Worm (Caenorhabditis elegans) whole organism, late embryonic: ENCODE results near the gene D1046.16.

ENCODE experiments used
- C38D4.7 ChIP-seq: fragments of 200-800 bp; sonication (Bioruptor generic); optimal IDR thresholded peaks from 2 replicates; lab custom pipeline; 2018; ENCODE audit warnings: mild to moderate bottlenecking, missing genetic modification characterization, moderate library complexity, missing compliant biosample characterization
- K02D7.2 ChIP-seq: sonication (generic microtip); optimal IDR thresholded peaks from 2 replicates; lab custom pipeline; 2017; ENCODE audit warnings: mild to moderate bottlenecking, missing genetic modification characterization, missing compliant biosample characterization
- ama-1 ChIP-seq: fragments of 150-350 bp; optimal IDR thresholded peaks from 2 replicates; lab custom pipeline; 2014
- ceh-14 ChIP-seq: sonication (generic microtip); optimal IDR thresholded peaks from 2 replicates; lab custom pipeline; 2016; ENCODE audit warnings: missing genotype, missing genetic modification characterization, missing compliant biosample characterization
- ceh-18 ChIP-seq: sonication (generic microtip); optimal IDR thresholded peaks from 2 replicates; lab custom pipeline; 2016; ENCODE audit warnings: missing genetic modification characterization, missing compliant biosample characterization
- ceh-2 ChIP-seq: sonication (generic microtip); optimal IDR thresholded peaks from 2 replicates; lab custom pipeline; 2016; ENCODE audit warnings: missing genotype, missing genetic modification characterization, missing compliant biosample characterization
- ceh-22 ChIP-seq: sonication (generic microtip); optimal IDR thresholded peaks from 2 replicates; lab custom pipeline; 2017; ENCODE audit warnings: missing biosample characterization, missing genetic modification characterization
- ceh-24 ChIP-seq: sonication (generic microtip); optimal IDR thresholded peaks from 2 replicates; lab custom pipeline; 2016; ENCODE audit warnings: mild to moderate bottlenecking, missing genetic modification characterization, missing compliant biosample characterization
- ceh-30 ChIP-seq: fragments of 150-350 bp; optimal IDR thresholded peaks from 2 replicates; lab custom pipeline; 2014; ENCODE audit warnings: missing biosample characterization, missing genetic modification characterization
- ceh-34 ChIP-seq: sonication (generic microtip); optimal IDR thresholded peaks from 2 replicates; lab custom pipeline; 2016; ENCODE audit warnings: mild to moderate bottlenecking, missing genetic modification characterization, missing compliant biosample characterization
- ceh-9 ChIP-seq: sonication (generic microtip); optimal IDR thresholded peaks from 2 replicates; lab custom pipeline; 2016; ENCODE audit warnings: mild to moderate bottlenecking, missing genetic modification characterization, inconsistent platforms, missing compliant biosample characterization
- elt-2 ChIP-seq: sonication (generic microtip); optimal IDR thresholded peaks from 2 replicates; lab custom pipeline; 2016; ENCODE audit warnings: missing genetic modification reagents, missing genetic modification characterization, missing compliant biosample characterization
- eyg-1 ChIP-seq: sonication (generic microtip); optimal IDR thresholded peaks from 2 replicates; lab custom pipeline; 2016; ENCODE audit warnings: missing genotype, missing genetic modification characterization, missing compliant biosample characterization
- fkh-10 ChIP-seq: fragments of 150-350 bp; optimal IDR thresholded peaks from 2 replicates; lab custom pipeline; 2014; ENCODE audit warnings: missing biosample characterization, missing genetic modification reagents, missing genetic modification characterization
- gmeb-2 ChIP-seq: sonication (generic microtip); optimal IDR thresholded peaks from 2 replicates; lab custom pipeline; 2016; ENCODE audit warnings: missing genetic modification characterization, inconsistent platforms, missing compliant biosample characterization
- hlh-15 ChIP-seq: sonication (generic microtip); optimal IDR thresholded peaks from 2 replicates; lab custom pipeline; 2016; ENCODE audit warnings: missing genetic modification characterization, missing compliant biosample characterization
- hlh-30 ChIP-seq: sonication (generic microtip); optimal IDR thresholded peaks from 2 replicates; lab custom pipeline; 2017; ENCODE audit warnings: antibody characterized with exemption, missing genetic modification characterization, missing compliant biosample characterization; ENCODE audit not compliant: insufficient read depth
- lim-6 ChIP-seq: sonication (generic microtip); optimal IDR thresholded peaks from 2 replicates; lab custom pipeline; 2016; ENCODE audit warnings: missing genetic modification characterization, missing compliant biosample characterization
- madf-2 ChIP-seq: sonication (generic microtip); optimal IDR thresholded peaks from 2 replicates; lab custom pipeline; 2017; ENCODE audit warnings: missing genetic modification characterization, missing compliant biosample characterization
- mec-3 ChIP-seq: sonication (generic microtip); optimal IDR thresholded peaks from 2 replicates; lab custom pipeline; 2016; ENCODE audit warnings: borderline replicate concordance, missing genetic modification characterization, missing compliant biosample characterization
- nhr-11 ChIP-seq: fragments of 150-350 bp; optimal IDR thresholded peaks from 2 replicates; lab custom pipeline; 2014; ENCODE audit warnings: missing biosample characterization, missing genetic modification characterization
- odd-2 ChIP-seq: sonication (generic microtip); optimal IDR thresholded peaks from 2 replicates; lab custom pipeline; 2017; ENCODE audit warnings: antibody characterized with exemption, mild to moderate bottlenecking, missing genetic modification characterization, missing compliant biosample characterization
- pag-3 ChIP-seq: sonication (generic microtip); optimal IDR thresholded peaks from 2 replicates; lab custom pipeline; 2016; ENCODE audit warnings: missing compliant biosample characterization, missing genetic modification characterization, borderline replicate concordance
- pat-9 ChIP-seq: fragments of 200-800 bp; sonication (Bioruptor generic); optimal IDR thresholded peaks from 2 replicates; lab custom pipeline; 2018; ENCODE audit warnings: mild to moderate bottlenecking, missing genetic modification characterization, moderate library complexity, missing compliant biosample characterization
- pax-1 ChIP-seq: fragments of 150-350 bp; optimal IDR thresholded peaks from 2 replicates; lab custom pipeline; 2014; ENCODE audit warnings: missing biosample characterization, missing genetic modification characterization
- pha-2 ChIP-seq: sonication (generic microtip); optimal IDR thresholded peaks from 2 replicates; lab custom pipeline; 2017; ENCODE audit warnings: mild to moderate bottlenecking, missing genetic modification characterization, missing compliant biosample characterization
- pqm-1 ChIP-seq: sonication (generic microtip); optimal IDR thresholded peaks from 2 replicates; lab custom pipeline; 2016; ENCODE audit warnings: missing genetic modification characterization, missing compliant biosample characterization
- rnt-1 ChIP-seq: sonication (generic microtip); optimal IDR thresholded peaks from 2 replicates; lab custom pipeline; 2016; ENCODE audit warnings: missing genetic modification characterization, missing compliant biosample characterization
- sdc-2 ChIP-seq: sonication (generic microtip); optimal IDR thresholded peaks from 2 replicates; lab custom pipeline; 2016; ENCODE audit warnings: missing genotype, missing genetic modification characterization, missing compliant biosample characterization
- sox-2 ChIP-seq: fragments of 200-800 bp; sonication (Bioruptor generic); IDR thresholded peaks from 2 replicates; pipeline ENCODE4 v1.3.6; 2022; ENCODE audit warnings: missing genetic modification reagents, missing genetic modification characterization, missing compliant biosample characterization
- syd-9 ChIP-seq: sonication (generic microtip); optimal IDR thresholded peaks from 2 replicates; lab custom pipeline; 2016; ENCODE audit warnings: mild to moderate bottlenecking, missing genetic modification characterization, moderate library complexity, missing compliant biosample characterization
- tbx-7 ChIP-seq: sonication (generic microtip); optimal IDR thresholded peaks from 2 replicates; lab custom pipeline; 2016; ENCODE audit warnings: missing genotype, missing genetic modification characterization, missing compliant biosample characterization
- unc-3 ChIP-seq, 2 experiments: fragments of 200-800 bp in 1 of 2; sonication (Bioruptor generic) in 1 of 2; sonication (generic microtip) in 1 of 2; conservative IDR thresholded peaks in 1 of 2; optimal IDR thresholded peaks in 1 of 2; 2 replicates each; pipeline versions ENCODE4 v1.3.6 to Lab custom; 2016 to 2022; ENCODE audit warnings: missing compliant biosample characterization in 2 of 2, missing genetic modification characterization in 2 of 2, missing genetic modification reagents in 1 of 2
- unc-42 ChIP-seq: sonication (generic microtip); optimal IDR thresholded peaks from 2 replicates; lab custom pipeline; 2016; ENCODE audit warnings: missing genotype, missing genetic modification characterization, missing compliant biosample characterization
- unc-55 ChIP-seq: sonication (generic microtip); optimal IDR thresholded peaks from 2 replicates; lab custom pipeline; 2017; ENCODE audit warnings: missing biosample characterization, missing genetic modification reagents, missing genetic modification characterization
- unc-86 ChIP-seq: sonication (generic microtip); optimal IDR thresholded peaks from 2 replicates; lab custom pipeline; 2016; ENCODE audit warnings: missing genetic modification characterization, missing compliant biosample characterization
- zip-5 ChIP-seq: sonication (generic microtip); optimal IDR thresholded peaks from 2 replicates; lab custom pipeline; 2016; ENCODE audit warnings: missing genetic modification characterization, missing compliant biosample characterization

Gene D1046.16

ce11 chrIV:8943430-8943829 is 21.5 kb downstream of the D1046.16 start:
- TF ChIP-seq unc-42 (tag; lab: Kevin White, UChicago) (peak; percentile 48), fkh-10 (GFP tag; lab: Kevin White, UChicago) (no peak)
- TF ChIP-seq, all 69 proteins: peak for 1

- TF ChIP-seq hlh-30 (tag; lab: Kevin White, UChicago) = peak; percentile 74
- no peak for TF ChIP-seq unc-86
- peak; percentile 2 for TF ChIP-seq rnt-1
- peak; percentile 88 for TF ChIP-seq unc-55 (GFP tag; lab: Kevin White, UChicago)
- no peak for TF ChIP-seq ceh-22 (tag; lab: Kevin White, UChicago)
- peak; percentile 56 for TF ChIP-seq ceh-18
Observed at ce11 chrIV:8947146-8947545, 25.2 kb downstream of the D1046.16 start.

ce11 chrIV:8949078-8950039 is 27.4 kb downstream of the D1046.16 start:
- TF ChIP-seq C38D4.7 (GFP tag; lab: Kevin White, UChicago) = no peak
- TF ChIP-seq hlh-30 (tag; lab: Kevin White, UChicago) = peak; percentile 65

- TF ChIP-seq ceh-14 (tag; lab: Kevin White, UChicago) = no peak
- no peak for TF ChIP-seq ceh-2 (tag; lab: Kevin White, UChicago)
- no peak for TF ChIP-seq ceh-24 (tag; lab: Kevin White, UChicago)
- TF ChIP-seq ceh-18 = no peak
- TF ChIP-seq K02D7.2 (tag; lab: Kevin White, UChicago) = no peak
- no peak for TF ChIP-seq unc-3 (GFP tag; conservative IDR thresholded peaks at IDR 0.05; lab: Robert Waterston, UW)
- TF ChIP-seq unc-3 (tag; optimal IDR thresholded peaks at IDR 0.05; lab: Kevin White, UChicago) = no peak
- no peak for TF ChIP-seq pag-3 (tag; lab: Kevin White, UChicago)
- TF ChIP-seq syd-9 (tag; lab: Kevin White, UChicago) = no peak
- no peak for TF ChIP-seq sdc-2
- no peak for TF ChIP-seq pax-1 (tag; lab: Kevin White, UChicago)
- TF ChIP-seq pqm-1 (tag; lab: Kevin White, UChicago) = no peak
- no peak for TF ChIP-seq pat-9 (tag; lab: Kevin White, UChicago)
- no peak for TF ChIP-seq zip-5 (tag; lab: Kevin White, UChicago)
- no peak for TF ChIP-seq ceh-34
- TF ChIP-seq ceh-22 (tag; lab: Kevin White, UChicago) = no peak
- no peak for TF ChIP-seq ceh-30 (tag; lab: Kevin White, UChicago)
- TF ChIP-seq, all 69 proteins: peak for 0
Observed at ce11 chrIV:8951953-8952567, 30.1 kb downstream of the D1046.16 start.

- no peak for TF ChIP-seq sox-2
- TF ChIP-seq gmeb-2 (tag; lab: Kevin White, UChicago) = no peak
- no peak for TF ChIP-seq eyg-1 (tag; lab: Kevin White, UChicago)
- TF ChIP-seq ama-1 (lab: Kevin White, UChicago) = no peak
- TF ChIP-seq tbx-7 (tag; lab: Kevin White, UChicago) = no peak
Observed at ce11 chrIV:8954126-8954525, 32.2 kb downstream of the D1046.16 start.

ce11 chrIV:8956189-8956588 is 34.2 kb downstream of the D1046.16 start, which contains the start of gene tpra-1:
Gene tpra-1, plus strand, starts transcription at chrIV:8956489.
- TF ChIP-seq ceh-9 (tag; lab: Kevin White, UChicago) = no peak
- TF ChIP-seq lim-6 = no peak
- no peak for TF ChIP-seq K02D7.2 (tag; lab: Kevin White, UChicago)
- TF ChIP-seq pqm-1 (tag; lab: Kevin White, UChicago) = no peak
- TF ChIP-seq sox-2 = no peak
- TF ChIP-seq nhr-11 (tag; lab: Kevin White, UChicago) = no peak
- no peak for TF ChIP-seq pha-2 (tag; lab: Kevin White, UChicago)
- no peak for TF ChIP-seq odd-2 (tag; lab: Kevin White, UChicago)
- TF ChIP-seq unc-55 (GFP tag; lab: Kevin White, UChicago) = no peak
- no peak for TF ChIP-seq hlh-15 (tag; lab: Kevin White, UChicago)
- TF ChIP-seq mec-3 (tag; lab: Kevin White, UChicago) = no peak
- no peak for TF ChIP-seq elt-2 (tag; lab: Kevin White, UChicago)
- no peak for TF ChIP-seq madf-2 (tag; lab: Kevin White, UChicago)
